Fruit fly (Drosophila melanogaster): ENCODE results near the gene CG31198.

Gene CG31198

dm6 chr3R:21739750-21740319 lies 14.3 kb upstream of the CG31198 start, which contains the start of gene CG5849:
Gene CG5849, plus strand, starts transcription at chr3R:21740105.
- TF ChIP-seq CG12769 (tag; optimal IDR thresholded peaks at IDR 0.05) (no peak), CG17612 (GFP tag; IDR thresholded peaks at IDR 0.05) (0 out of 2 replicates have a peak, but pooled peaks have one; percentile 24), lab (GFP tag; optimal IDR thresholded peaks at IDR 0.05) (peak; percentile 83), Jarid2 (GFP tag; optimal IDR thresholded peaks at IDR 0.05) (peak; percentile 80), pros (GFP tag; optimal IDR thresholded peaks at IDR 0.05) (peak; percentile 29), YL-1 (GFP tag; optimal IDR thresholded peaks at IDR 0.05) (no peak), Drgx (GFP tag; IDR thresholded peaks at IDR 0.05) (no peak), CG1603 (tag; optimal IDR thresholded peaks at IDR 0.05) (no peak), Pdp1 (GFP tag; optimal IDR thresholded peaks at IDR 0.05) (peak in 1 of 2 experiments; percentile 68), sug (tag; optimal IDR thresholded peaks at IDR 0.05) (peak; percentile 29), Ets97D (GFP tag; optimal IDR thresholded peaks at IDR 0.05) (no peak), CG10543 (GFP tag; optimal IDR thresholded peaks at IDR 0.05) (peak; percentile 29), HHEX (GFP tag; optimal IDR thresholded peaks at IDR 0.05) (no peak), z (GFP tag; IDR thresholded peaks at IDR 0.05) (peak; percentile 92), CG34224 (GFP tag; IDR thresholded peaks at IDR 0.05; ENCODE audit: partially characterized antibody) (0 out of 3 replicates have a peak, but pooled peaks have one; percentile 12), Med (GFP tag) (peak; percentile 50), CG34376 (GFP tag; optimal IDR thresholded peaks at IDR 0.05) (peak; percentile 45), amos (GFP tag; IDR thresholded peaks at IDR 0.05; ENCODE audit: partially characterized antibody) (peak; percentile 33; the same call in 1 of the 2 replicates), CG12942 (GFP tag; optimal IDR thresholded peaks at IDR 0.05) (no peak), CG15073 (GFP tag; optimal IDR thresholded peaks at IDR 0.05) (peak; percentile 4), ato (GFP tag; IDR thresholded peaks at IDR 0.05; ENCODE audit: partially characterized antibody) (0 out of 2 replicates have a peak, but pooled peaks have one; percentile 26), CG31388 (GFP tag; optimal IDR thresholded peaks at IDR 0.05) (no peak), exex (tag; optimal IDR thresholded peaks at IDR 0.05) (peak; percentile 26), CG6791 (GFP tag; IDR thresholded peaks at IDR 0.05; ENCODE audit: partially characterized antibody) (0 out of 3 replicates have a peak, but pooled peaks have one; percentile 32), Ets65A (GFP tag) (peak; percentile 43), cg (GFP tag; optimal IDR thresholded peaks at IDR 0.05) (peak; percentile 10), CG18011 (GFP tag; optimal IDR thresholded peaks at IDR 0.05) (no peak), ftz-f1 (GFP tag; optimal IDR thresholded peaks at IDR 0.05) (peak; percentile 45), Deaf1 (tag; optimal IDR thresholded peaks at IDR 0.05) (peak; percentile 10), GATAe (GFP tag; conservative IDR thresholded peaks at IDR 0.05) (peak; percentile 68), Meics (GFP tag; optimal IDR thresholded peaks at IDR 0.05) (no peak), CG12219 (GFP tag; optimal IDR thresholded peaks at IDR 0.05) (no peak), grn (GFP tag; optimal IDR thresholded peaks at IDR 0.05) (peak; percentile 67), Trl (optimal IDR thresholded peaks at IDR 0.05) (peak; percentile 6 to 14), Trl (GFP tag; optimal IDR thresholded peaks at IDR 0.05) (no peak), Rx (GFP tag; IDR thresholded peaks at IDR 0.05) (no peak)

- TF ChIP-seq Sry-δ (GFP tag; optimal IDR thresholded peaks at IDR 0.05): no peak
- no peak for TF ChIP-seq CG9727 (GFP tag; optimal IDR thresholded peaks at IDR 0.05)
- no peak for TF ChIP-seq p53 (GFP tag; optimal IDR thresholded peaks at IDR 0.05)
- TF ChIP-seq Hr3 (GFP tag; optimal IDR thresholded peaks at IDR 0.05): no peak
- TF ChIP-seq lab (GFP tag; optimal IDR thresholded peaks at IDR 0.05): peak; percentile 25
- no peak for TF ChIP-seq run (tag; optimal IDR thresholded peaks at IDR 0.05)
- TF ChIP-seq twi (tag; optimal IDR thresholded peaks at IDR 0.05): peak; percentile 60
- TF ChIP-seq CG9609 (GFP tag; optimal IDR thresholded peaks at IDR 0.05): no peak
- TF ChIP-seq chinmo (GFP tag; IDR thresholded peaks at IDR 0.05; ENCODE audit: partially characterized antibody): 0 out of 4 replicates have a peak, but pooled peaks have one; percentile 27
- TF ChIP-seq Side (GFP tag; optimal IDR thresholded peaks at IDR 0.05): no peak
- TF ChIP-seq CG18764 (GFP tag; optimal IDR thresholded peaks at IDR 0.05): no peak
- TF ChIP-seq inv (GFP tag; IDR thresholded peaks at IDR 0.05; ENCODE audit: partially characterized antibody): no peak
- TF ChIP-seq GATAe (GFP tag; conservative IDR thresholded peaks at IDR 0.05): peak; percentile 50; the same call in 1 of the 2 replicates
- no peak for TF ChIP-seq CG11398 (GFP tag; optimal IDR thresholded peaks at IDR 0.05)
- TF ChIP-seq ewg (GFP tag; optimal IDR thresholded peaks at IDR 0.05): no peak
- peak; percentile 29 for TF ChIP-seq HmgZ (tag; optimal IDR thresholded peaks at IDR 0.05)
These were observed 13.3 kb upstream of the CG31198 start for dm6 chr3R:21740766-21741350.

Measured in whole organism, embryonic.